Fruit fly (Drosophila melanogaster): ENCODE results near the gene CycT.

CycT gene

dm6 chr3L:17557215-17557904 is at the start of gene CycT (continued):
- TF ChIP-seq CG12219 (GFP tag; optimal IDR thresholded peaks at IDR 0.05): peak; percentile 69
- no peak for TF ChIP-seq chif (GFP tag; optimal IDR thresholded peaks at IDR 0.05)
- peak; percentile 59 for TF ChIP-seq CG1233 (GFP tag; optimal IDR thresholded peaks at IDR 0.05)
- no peak for TF ChIP-seq CG3163 (GFP tag; optimal IDR thresholded peaks at IDR 0.05)
- TF ChIP-seq CG2889 (GFP tag; IDR thresholded peaks at IDR 0.05): no peak
- TF ChIP-seq CG17361 (GFP tag; IDR thresholded peaks at IDR 0.05): peak; percentile 58; the same call in 2 of the 3 replicates
- TF ChIP-seq Nf-YC (tag; optimal IDR thresholded peaks at IDR 0.05): peak; percentile 59
- TF ChIP-seq CG8290 (GFP tag; optimal IDR thresholded peaks at IDR 0.05): peak; percentile 47
- peak; percentile 7 to 31 for TF ChIP-seq CG8290 (tag; optimal IDR thresholded peaks at IDR 0.05)
- no peak for TF ChIP-seq pum (GFP tag; optimal IDR thresholded peaks at IDR 0.05)
- peak; percentile 0 for TF ChIP-seq Mad (GFP tag; optimal IDR thresholded peaks at IDR 0.05)
- peak; percentile 26; the same call in 1 of the 2 replicates for TF ChIP-seq MBD-R2 (GFP tag; IDR thresholded peaks at IDR 0.05)
- peak; percentile 97 for TF ChIP-seq cg (GFP tag; optimal IDR thresholded peaks at IDR 0.05)
- peak; percentile 33 for TF ChIP-seq CG9797 (GFP tag; optimal IDR thresholded peaks at IDR 0.05)
- no peak for TF ChIP-seq br (optimal IDR thresholded peaks at IDR 0.05)
- TF ChIP-seq Dek (tag; optimal IDR thresholded peaks at IDR 0.05): peak; percentile 6
- no peak for TF ChIP-seq CG1024 (GFP tag; IDR thresholded peaks at IDR 0.05)
- no peak for TF ChIP-seq Hr78 (GFP tag; optimal IDR thresholded peaks at IDR 0.05)
- no peak for TF ChIP-seq sima (GFP tag; optimal IDR thresholded peaks at IDR 0.05)
- TF ChIP-seq CG4854 (GFP tag; optimal IDR thresholded peaks at IDR 0.05): no peak
- peak; percentile 53 for TF ChIP-seq sug (tag; optimal IDR thresholded peaks at IDR 0.05)
- TF ChIP-seq gcm2 (GFP tag; optimal IDR thresholded peaks at IDR 0.05): no peak
- no peak for TF ChIP-seq CG18599 (GFP tag; optimal IDR thresholded peaks at IDR 0.05)
- no peak for TF ChIP-seq H15 (GFP tag; IDR thresholded peaks at IDR 0.05)
- no peak for TF ChIP-seq Bteb2 (GFP tag; optimal IDR thresholded peaks at IDR 0.05)
- no peak for TF ChIP-seq kay (GFP tag; optimal IDR thresholded peaks at IDR 0.05)
- peak; percentile 37; the same call in 1 of the 2 replicates for TF ChIP-seq CG32772 (GFP tag; IDR thresholded peaks at IDR 0.05)
- peak; percentile 10 for TF ChIP-seq CG33213 (GFP tag; optimal IDR thresholded peaks at IDR 0.05)
- TF ChIP-seq CG6791 (GFP tag; IDR thresholded peaks at IDR 0.05; ENCODE audit: partially characterized antibody): peak; percentile 85
- TF ChIP-seq Side (GFP tag; optimal IDR thresholded peaks at IDR 0.05): peak; percentile 13
- no peak for TF ChIP-seq CG4404 (GFP tag; IDR thresholded peaks at IDR 0.05)
- peak; percentile 52 for TF ChIP-seq CG13775 (GFP tag; optimal IDR thresholded peaks at IDR 0.05)
- TF ChIP-seq CG2116 (GFP tag; optimal IDR thresholded peaks at IDR 0.05): peak; percentile 86
- TF ChIP-seq CG2678 (tag; optimal IDR thresholded peaks at IDR 0.05): no peak
- TF ChIP-seq psq (GFP tag; optimal IDR thresholded peaks at IDR 0.05): no peak
- no peak for TF ChIP-seq sisA (GFP tag; IDR thresholded peaks at IDR 0.05)
- no peak for TF ChIP-seq slp2 (GFP tag; optimal IDR thresholded peaks at IDR 0.05)
- no peak for TF ChIP-seq Sox100B (GFP tag; optimal IDR thresholded peaks at IDR 0.05)
- no peak for TF ChIP-seq Ptx1 (GFP tag; IDR thresholded peaks at IDR 0.05)
- TF ChIP-seq ac (GFP tag; optimal IDR thresholded peaks at IDR 0.05): no peak
- no peak for TF ChIP-seq CG12236 (GFP tag; optimal IDR thresholded peaks at IDR 0.05)
- peak; percentile 95 for TF ChIP-seq amos (GFP tag; IDR thresholded peaks at IDR 0.05; ENCODE audit: partially characterized antibody)
- peak; percentile 52 for TF ChIP-seq Sin3A (optimal IDR thresholded peaks at IDR 0.05)
- no peak for TF ChIP-seq ab (GFP tag; optimal IDR thresholded peaks at IDR 0.05)
- TF ChIP-seq tll (GFP tag; optimal IDR thresholded peaks at IDR 0.05): no peak
- TF ChIP-seq Hr51 (GFP tag; optimal IDR thresholded peaks at IDR 0.05): no peak
- peak; percentile 36 for TF ChIP-seq tna (GFP tag; IDR thresholded peaks at IDR 0.05; ENCODE audit: partially characterized antibody)
- TF ChIP-seq CrebB (tag; optimal IDR thresholded peaks at IDR 0.05): peak; percentile 79
- TF ChIP-seq NfI (GFP tag; optimal IDR thresholded peaks at IDR 0.05): peak; percentile 50
- TF ChIP-seq hkb (optimal IDR thresholded peaks at IDR 0.05): no peak
- TF ChIP-seq hkb (GFP tag; IDR thresholded peaks at IDR 0.05): peak; percentile 67
